Fruit fly (Drosophila melanogaster): Measurements from ENCODE around the gene CG15167.

The CG15167 gene

DNA sequence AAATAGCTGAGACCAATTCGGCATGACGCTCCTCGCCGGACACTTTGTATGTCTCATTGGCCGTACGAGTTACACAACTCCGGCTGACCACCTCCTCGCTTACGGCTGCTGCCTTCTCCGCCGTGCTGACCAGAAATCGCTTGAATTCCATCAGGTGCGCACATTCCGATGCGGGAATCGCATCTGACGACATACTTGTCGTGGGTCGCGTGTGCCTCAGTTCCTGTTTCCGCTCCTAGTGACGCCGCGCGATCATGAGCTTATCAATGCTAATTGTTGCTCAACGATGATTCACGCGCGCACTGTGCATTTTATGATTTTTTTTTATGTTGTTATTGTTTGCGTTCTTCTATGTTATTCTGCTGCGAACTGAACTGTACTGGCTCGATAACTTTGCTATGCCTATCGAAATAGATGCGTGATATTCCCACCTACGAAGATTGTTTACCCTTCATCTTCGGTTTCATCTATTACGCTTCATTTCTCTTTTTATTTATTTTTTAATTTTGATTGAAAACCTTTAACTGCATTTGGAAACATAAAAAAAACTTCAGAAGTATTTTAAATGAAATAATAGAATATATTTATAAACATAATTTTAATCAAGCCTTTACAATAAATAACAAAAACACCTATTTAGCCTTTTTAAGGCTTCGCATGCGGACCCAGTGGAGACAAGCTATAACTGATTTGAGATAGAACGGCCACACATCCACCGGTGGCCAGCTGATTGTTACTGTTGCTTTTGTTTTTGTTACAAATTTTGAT lies 37.3 kb upstream of the CG15167 start, which contains the start of the genes CG10376 and CG10343 (continued):
- peak; percentile 87 for TF ChIP-seq Ets96B (tag; optimal IDR thresholded peaks at IDR 0.05)
- peak; percentile 81 for TF ChIP-seq svp (GFP tag)
- peak; percentile 84 for TF ChIP-seq dsx (GFP tag; optimal IDR thresholded peaks at IDR 0.05; ENCODE audit: poor library complexity, severe bottlenecking)
- TF ChIP-seq CG6808 (GFP tag; optimal IDR thresholded peaks at IDR 0.05): peak; percentile 77
- TF ChIP-seq acj6 (GFP tag; optimal IDR thresholded peaks at IDR 0.05): peak; percentile 82
- TF ChIP-seq Sox14 (GFP tag; optimal IDR thresholded peaks at IDR 0.05): peak; percentile 83
- no peak for TF ChIP-seq Smox (GFP tag; optimal IDR thresholded peaks at IDR 0.05)
- peak; percentile 93 for TF ChIP-seq CG32006 (GFP tag; optimal IDR thresholded peaks at IDR 0.05)
- peak; percentile 54 to 80 for TF ChIP-seq salr (GFP tag; optimal IDR thresholded peaks at IDR 0.05)
- TF ChIP-seq Sox15 (GFP tag; optimal IDR thresholded peaks at IDR 0.05): peak; percentile 88
- peak; percentile 68 for TF ChIP-seq lz (GFP tag; optimal IDR thresholded peaks at IDR 0.05)
- TF ChIP-seq cyc (GFP tag; optimal IDR thresholded peaks at IDR 0.05): peak; percentile 73
- no peak for TF ChIP-seq CG16779 (tag; optimal IDR thresholded peaks at IDR 0.05)
- TF ChIP-seq esn (GFP tag; optimal IDR thresholded peaks at IDR 0.05): peak; percentile 78
- TF ChIP-seq vri (GFP tag; optimal IDR thresholded peaks at IDR 0.05): peak; percentile 11
- peak; percentile 74 for TF ChIP-seq CG6792 (GFP tag; optimal IDR thresholded peaks at IDR 0.05)
- TF ChIP-seq Blimp-1 (GFP tag; optimal IDR thresholded peaks at IDR 0.05): peak; percentile 61
- TF ChIP-seq CG8319 (GFP tag; optimal IDR thresholded peaks at IDR 0.05): peak; percentile 59
- peak; percentile 75 for TF ChIP-seq Lpt (GFP tag; optimal IDR thresholded peaks at IDR 0.05)
- peak; percentile 73 for TF ChIP-seq dac (GFP tag; optimal IDR thresholded peaks at IDR 0.05)
- peak; percentile 93 for TF ChIP-seq CG10631 (GFP tag; optimal IDR thresholded peaks at IDR 0.05)
- TF ChIP-seq fd59A (GFP tag; optimal IDR thresholded peaks at IDR 0.05): peak; percentile 71
- peak; percentile 65 for TF ChIP-seq Ets21C (GFP tag; optimal IDR thresholded peaks at IDR 0.05)

DNA sequence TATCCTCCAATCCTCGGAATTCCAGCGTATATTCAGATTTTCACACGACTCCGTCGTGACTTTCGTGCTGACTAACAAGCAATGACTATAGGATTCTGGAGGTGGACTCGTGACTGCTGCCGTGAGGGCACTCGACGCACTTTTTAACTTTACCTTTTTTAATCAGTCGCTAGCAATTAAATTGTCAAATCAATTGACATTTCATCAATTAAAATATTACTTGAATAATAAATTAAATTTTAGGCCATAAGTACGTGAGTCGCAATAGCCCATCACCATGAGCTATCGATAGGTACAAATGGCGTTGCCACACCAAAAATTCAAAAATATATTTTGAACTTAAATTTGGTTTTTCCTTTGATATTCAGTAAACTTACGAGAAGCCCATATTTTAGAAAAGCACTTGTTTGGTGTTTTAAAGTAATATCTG lies 34.5 kb upstream of the CG15167 start, which contains the start of gene Jwa:
TSS of gene Jwa (minus strand) at position 87 of the 430 bp plus-strand sequence.
- TF ChIP-seq ss (GFP tag; optimal IDR thresholded peaks at IDR 0.05) (peak in 1 of 2 experiments; percentile 63), salr (GFP tag; optimal IDR thresholded peaks at IDR 0.05) (peak; percentile 20 to 54), CG31627 (GFP tag; optimal IDR thresholded peaks at IDR 0.05) (peak; percentile 96), CG8632 (GFP tag; optimal IDR thresholded peaks at IDR 0.05) (peak; percentile 87), Smox (GFP tag; optimal IDR thresholded peaks at IDR 0.05) (peak; percentile 90), Eip93F (GFP tag; optimal IDR thresholded peaks at IDR 0.05) (peak; percentile 88), Ets21C (GFP tag; optimal IDR thresholded peaks at IDR 0.05) (peak; percentile 82), pdm3 (GFP tag; optimal IDR thresholded peaks at IDR 0.05) (peak; percentile 95), CG6792 (GFP tag; optimal IDR thresholded peaks at IDR 0.05) (peak; percentile 92), Met (GFP tag; optimal IDR thresholded peaks at IDR 0.05) (peak; percentile 87), CG6808 (GFP tag; optimal IDR thresholded peaks at IDR 0.05) (peak; percentile 52), topi (GFP tag; optimal IDR thresholded peaks at IDR 0.05) (peak; percentile 85), CG11762 (GFP tag; optimal IDR thresholded peaks at IDR 0.05; ENCODE audit: insufficient read depth) (peak; percentile 35), CG8119 (GFP tag; IDR thresholded peaks at IDR 0.05) (peak; percentile 84), CG3919 (GFP tag; optimal IDR thresholded peaks at IDR 0.05) (peak; percentile 78), Ets96B (tag; optimal IDR thresholded peaks at IDR 0.05) (peak; percentile 72), svp (GFP tag) (peak; percentile 95), CG11902 (GFP tag; optimal IDR thresholded peaks at IDR 0.05) (peak; percentile 78), Hr4 (GFP tag; optimal IDR thresholded peaks at IDR 0.05) (peak; percentile 85), lz (GFP tag; optimal IDR thresholded peaks at IDR 0.05) (peak; percentile 96), Blimp-1 (GFP tag; optimal IDR thresholded peaks at IDR 0.05) (peak; percentile 26), acj6 (GFP tag; optimal IDR thresholded peaks at IDR 0.05) (peak; percentile 95), CG4318 (GFP tag; optimal IDR thresholded peaks at IDR 0.05) (peak; percentile 62), CG6276 (GFP tag; optimal IDR thresholded peaks at IDR 0.05) (no peak), dsx (GFP tag; optimal IDR thresholded peaks at IDR 0.05; ENCODE audit: poor library complexity, severe bottlenecking) (peak; percentile 48), CG34406 (GFP tag; optimal IDR thresholded peaks at IDR 0.05) (peak; percentile 80), Eip78C (GFP tag) (peak; percentile 89), CG3032 (tag; optimal IDR thresholded peaks at IDR 0.05) (peak; percentile 79), CG6854 (GFP tag; optimal IDR thresholded peaks at IDR 0.05) (no peak), Hr38 (GFP tag; optimal IDR thresholded peaks at IDR 0.05) (peak; percentile 59), achi (GFP tag; optimal IDR thresholded peaks at IDR 0.05) (peak; percentile 73), fd85E (GFP tag; optimal IDR thresholded peaks at IDR 0.05) (no peak), CG7368 (GFP tag; optimal IDR thresholded peaks at IDR 0.05) (peak; percentile 67), Sox15 (GFP tag; optimal IDR thresholded peaks at IDR 0.05) (peak; percentile 85), CG9139 (GFP tag; optimal IDR thresholded peaks at IDR 0.05) (no peak), CG1621 (tag; optimal IDR thresholded peaks at IDR 0.05) (peak; percentile 74)
